Worm (Caenorhabditis elegans): ENCODE results near the gene rnp-3.

- TF ChIP-seq ama-1 (optimal IDR thresholded peaks at IDR 0.05) (no peak), hmbx-1 (tag; optimal IDR thresholded peaks at IDR 0.05) (no peak), F13C5.2 (tag; optimal IDR thresholded peaks at IDR 0.05) (no peak), hnd-1 (tag; optimal IDR thresholded peaks at IDR 0.05) (no peak), B0310.2 (tag; optimal IDR thresholded peaks at IDR 0.05) (no peak), tra-4 (tag; optimal IDR thresholded peaks at IDR 0.05) (no peak), flt-1 (GFP tag; IDR thresholded peaks at IDR 0.05) (no peak), hmg-4 (GFP tag; optimal IDR thresholded peaks at IDR 0.05) (no peak), ceh-36 (tag; optimal IDR thresholded peaks at IDR 0.05) (no peak), scrt-1 (GFP tag; IDR thresholded peaks at IDR 0.05) (no peak), pes-1 (GFP tag; IDR thresholded peaks at IDR 0.05) (no peak), tbx-37 (GFP tag; conservative IDR thresholded peaks at IDR 0.05) (no peak), tbx-11 (GFP tag; IDR thresholded peaks at IDR 0.05) (no peak)
These were observed 26.0 kb upstream of the rnp-3 start for ce11 chrIV:4147891-4148290.

Data from whole organism, early embryonic.